Worm (Caenorhabditis elegans) whole organism, late embryonic: ENCODE results near the gene ets-10.

Experiments
- ceh-2 ChIP-seq: sonication (generic microtip); optimal IDR thresholded peaks from 2 replicates; lab custom pipeline; 2016; ENCODE audit warnings: missing genotype, missing genetic modification characterization, missing compliant biosample characterization
- ceh-24 ChIP-seq: sonication (generic microtip); optimal IDR thresholded peaks from 2 replicates; lab custom pipeline; 2016; ENCODE audit warnings: mild to moderate bottlenecking, missing genetic modification characterization, missing compliant biosample characterization
- ceh-31 ChIP-seq: sonication (generic microtip); optimal IDR thresholded peaks from 2 replicates; lab custom pipeline; 2016; ENCODE audit warnings: missing genetic modification characterization, missing compliant biosample characterization
- ceh-34 ChIP-seq: sonication (generic microtip); optimal IDR thresholded peaks from 2 replicates; lab custom pipeline; 2016; ENCODE audit warnings: mild to moderate bottlenecking, missing genetic modification characterization, missing compliant biosample characterization
- elt-2 ChIP-seq: sonication (generic microtip); optimal IDR thresholded peaks from 2 replicates; lab custom pipeline; 2016; ENCODE audit warnings: missing genetic modification reagents, missing genetic modification characterization, missing compliant biosample characterization
- fkh-10 ChIP-seq: fragments of 150-350 bp; optimal IDR thresholded peaks from 2 replicates; lab custom pipeline; 2014; ENCODE audit warnings: missing biosample characterization, missing genetic modification reagents, missing genetic modification characterization
- gmeb-2 ChIP-seq: sonication (generic microtip); optimal IDR thresholded peaks from 2 replicates; lab custom pipeline; 2016; ENCODE audit warnings: missing genetic modification characterization, inconsistent platforms, missing compliant biosample characterization
- hlh-8 ChIP-seq: sonication (generic microtip); optimal IDR thresholded peaks from 2 replicates; lab custom pipeline; 2016; ENCODE audit warnings: missing genotype, missing genetic modification characterization, missing compliant biosample characterization
- nfya-1 ChIP-seq: sonication (generic microtip); optimal IDR thresholded peaks from 2 replicates; lab custom pipeline; 2017; ENCODE audit warnings: missing genetic modification characterization, mild to moderate bottlenecking, missing compliant biosample characterization, antibody characterized with exemption, moderate library complexity
- nhr-11 ChIP-seq: fragments of 150-350 bp; optimal IDR thresholded peaks from 2 replicates; lab custom pipeline; 2014; ENCODE audit warnings: missing biosample characterization, missing genetic modification characterization
- nhr-232 ChIP-seq: sonication (generic microtip); optimal IDR thresholded peaks from 2 replicates; lab custom pipeline; 2016; ENCODE audit warnings: missing genetic modification characterization, missing compliant biosample characterization
- pha-4 ChIP-seq: fragments of 150-350 bp; optimal IDR thresholded peaks from 2 replicates; lab custom pipeline; 2018; ENCODE audit warnings: missing biosample characterization, missing genetic modification reagents, missing genetic modification characterization
- syd-9 ChIP-seq: sonication (generic microtip); optimal IDR thresholded peaks from 2 replicates; lab custom pipeline; 2016; ENCODE audit warnings: mild to moderate bottlenecking, missing genetic modification characterization, moderate library complexity, missing compliant biosample characterization
- tbx-2 ChIP-seq: sonication (generic microtip); optimal IDR thresholded peaks from 2 replicates; lab custom pipeline; 2016; ENCODE audit warnings: missing genetic modification characterization, missing compliant biosample characterization

DNA sequence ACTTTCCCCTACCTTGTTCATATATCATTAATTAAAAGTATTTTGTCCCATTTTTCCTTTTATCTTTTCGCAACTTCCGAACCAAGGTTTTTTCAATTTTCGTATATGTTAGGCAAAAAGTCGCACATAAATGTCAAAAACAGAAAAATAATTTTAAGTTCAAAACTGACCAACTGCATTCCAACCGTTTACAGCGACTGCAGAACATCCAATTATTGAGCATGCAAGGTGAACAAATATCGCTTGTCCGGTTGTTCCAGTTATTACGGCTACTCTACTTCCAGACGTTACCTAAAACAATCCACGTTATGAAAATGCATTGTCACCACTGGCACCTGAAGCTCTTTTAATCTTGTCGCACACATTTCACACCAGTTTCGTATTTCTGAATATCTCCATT lies 10.4 kb upstream of the ets-10 start, which contains the start of gene C52B9.10:
- TF ChIP-seq fkh-10 (GFP tag; lab: Kevin White, UChicago): no peak
- TF ChIP-seq ceh-31 (tag; lab: Kevin White, UChicago): no peak
- no peak for TF ChIP-seq ceh-34 (tag; lab: Kevin White, UChicago)
- no peak for TF ChIP-seq nhr-11
- no peak for TF ChIP-seq pha-4 (tag; lab: Kevin White, UChicago)
- TF ChIP-seq ceh-24 (tag; lab: Kevin White, UChicago): no peak
- no peak for TF ChIP-seq hlh-8 (tag; lab: Kevin White, UChicago)
- no peak for TF ChIP-seq tbx-2 (tag; lab: Kevin White, UChicago)
- TF ChIP-seq nfya-1 (tag; lab: Kevin White, UChicago): no peak
- no peak for TF ChIP-seq gmeb-2 (tag; lab: Kevin White, UChicago)
- no peak for TF ChIP-seq ceh-2 (tag; lab: Kevin White, UChicago)
- TF ChIP-seq nhr-232 (tag; lab: Kevin White, UChicago): no peak
- TF ChIP-seq elt-2 (tag; lab: Kevin White, UChicago): no peak
- TF ChIP-seq syd-9: no peak
